Worm (Caenorhabditis elegans): Measurements from ENCODE around the gene C02G6.3.

C02G6.3 gene

DNA sequence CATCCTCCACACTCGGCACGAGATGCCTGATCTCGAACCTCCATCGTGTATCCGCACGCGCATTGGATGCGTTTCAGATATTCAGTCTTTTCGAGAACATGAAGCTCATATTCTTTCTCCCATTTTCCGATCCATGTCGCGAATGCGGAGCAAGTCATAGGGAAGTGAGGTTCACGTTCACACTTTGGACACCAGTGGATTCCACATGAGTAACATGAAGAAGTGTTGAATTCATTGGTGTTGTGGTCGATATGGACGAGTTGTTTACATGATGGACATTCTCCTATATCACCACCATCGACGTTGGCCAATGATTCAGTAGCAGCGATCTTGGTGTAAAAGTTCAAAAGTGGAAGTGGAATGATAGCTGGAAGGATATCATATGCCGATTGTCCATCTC, 39.2 kb upstream of the C02G6.3 start:
- TF ChIP-seq lin-13 (tag; optimal IDR thresholded peaks at IDR 0.05) (no peak), sem-2 (GFP tag; optimal IDR thresholded peaks at IDR 0.05) (no peak), mls-2 (tag; optimal IDR thresholded peaks at IDR 0.05) (no peak), flh-1 (GFP tag; optimal IDR thresholded peaks at IDR 0.05) (no peak), nhr-2 (tag; optimal IDR thresholded peaks at IDR 0.05) (no peak), ceh-39 (tag; optimal IDR thresholded peaks at IDR 0.05) (no peak), nhr-76 (tag; optimal IDR thresholded peaks at IDR 0.05) (no peak), ces-1 (GFP tag; optimal IDR thresholded peaks at IDR 0.05) (no peak), unc-120 (tag; optimal IDR thresholded peaks at IDR 0.05; ENCODE audit: poor library complexity, severe bottlenecking) (no peak), lsy-2 (tag; optimal IDR thresholded peaks at IDR 0.05) (no peak), M03D4.4 (tag; optimal IDR thresholded peaks at IDR 0.05) (no peak), mab-5 (tag; optimal IDR thresholded peaks at IDR 0.05) (no peak), ceh-43 (GFP tag; optimal IDR thresholded peaks at IDR 0.05) (no peak), nhr-12 (tag; optimal IDR thresholded peaks at IDR 0.05) (no peak)

DNA sequence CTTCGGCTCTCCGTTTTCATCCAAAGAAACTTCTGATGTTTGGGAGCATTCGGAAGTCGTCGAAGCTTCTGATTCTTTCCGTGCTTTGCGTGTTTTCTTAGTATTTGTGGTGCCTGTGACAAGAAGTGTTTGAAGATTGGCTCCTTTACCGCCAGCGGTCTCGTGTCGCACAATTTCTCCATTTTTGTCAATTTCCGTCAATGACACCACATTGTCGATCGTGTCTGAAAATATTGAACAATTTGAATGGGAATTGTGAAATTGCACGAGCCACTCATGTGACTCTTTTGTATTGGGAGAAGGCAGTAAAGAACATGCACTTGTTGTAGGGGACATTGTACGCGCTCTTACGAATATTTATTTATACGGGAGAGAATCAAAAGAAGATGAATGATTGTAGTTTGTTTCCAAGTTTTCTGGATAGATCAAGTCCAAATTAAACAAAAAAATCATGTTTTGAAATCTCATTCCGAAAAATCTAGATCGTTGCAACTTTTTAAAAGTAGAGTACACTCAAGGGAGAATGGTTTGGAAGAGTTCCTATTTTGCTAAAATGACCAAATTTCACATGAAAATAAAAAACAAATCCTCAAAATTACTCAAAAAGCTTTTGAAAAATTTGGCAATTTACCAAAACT, 37.5 kb upstream of the C02G6.3 start:
- TF ChIP-seq mls-2 (tag; optimal IDR thresholded peaks at IDR 0.05) (no peak), sem-2 (GFP tag; optimal IDR thresholded peaks at IDR 0.05) (no peak), nhr-12 (tag; optimal IDR thresholded peaks at IDR 0.05) (no peak), lsy-2 (tag; optimal IDR thresholded peaks at IDR 0.05) (no peak), mep-1 (tag; optimal IDR thresholded peaks at IDR 0.05) (no peak), lin-32 (GFP tag; optimal IDR thresholded peaks at IDR 0.05) (no peak), blmp-1 (tag; optimal IDR thresholded peaks at IDR 0.05) (no peak), mab-5 (tag; optimal IDR thresholded peaks at IDR 0.05) (no peak), ceh-83 (GFP tag; optimal IDR thresholded peaks at IDR 0.05) (no peak), ceh-43 (GFP tag; optimal IDR thresholded peaks at IDR 0.05) (no peak), snpc-4 (tag; optimal IDR thresholded peaks at IDR 0.05) (no peak), unc-120 (tag; optimal IDR thresholded peaks at IDR 0.05; ENCODE audit: poor library complexity, severe bottlenecking) (no peak)

DNA sequence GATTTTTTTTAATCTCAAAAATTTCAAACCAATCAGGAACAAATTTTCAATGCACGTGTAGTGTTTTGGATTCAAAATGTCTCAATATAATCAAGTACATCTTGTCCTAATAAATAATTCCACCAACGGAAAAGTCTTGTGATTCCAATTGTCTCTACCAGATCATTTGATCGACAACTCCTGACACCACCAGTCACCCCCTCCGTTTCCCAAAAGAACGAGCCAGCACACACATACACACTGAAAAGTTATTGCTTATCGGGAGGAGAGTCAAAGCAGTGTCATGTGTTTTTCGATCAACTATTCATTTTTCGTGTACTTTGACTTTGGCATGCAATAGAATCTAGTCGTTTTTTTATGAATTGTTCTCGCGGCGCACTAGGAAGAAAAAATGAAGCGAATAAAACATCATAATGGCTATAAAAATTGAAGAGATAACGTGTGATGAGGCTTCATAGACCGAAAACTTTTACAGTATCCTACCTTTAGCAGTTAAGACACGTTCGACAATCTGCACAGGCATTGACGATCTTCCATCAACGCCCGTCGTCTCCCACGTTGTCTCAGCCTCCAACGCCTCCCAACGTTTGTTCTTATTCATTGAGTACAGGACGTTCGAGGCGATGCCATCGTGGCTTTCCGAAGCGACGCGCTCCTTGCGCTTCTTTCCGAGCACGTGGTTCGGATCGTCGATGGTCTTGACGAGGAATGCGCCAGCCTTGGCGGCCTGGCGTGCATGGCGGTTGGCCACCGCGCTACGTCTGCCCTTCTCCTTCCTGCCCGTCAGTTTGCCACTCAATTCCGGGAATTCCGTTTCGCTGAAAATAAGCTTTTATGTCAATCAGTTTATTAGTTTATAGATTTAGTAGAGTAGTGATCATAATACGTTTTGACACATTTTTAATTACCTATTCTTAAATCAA, 36.5 kb upstream of the C02G6.3 start:
- no peak for TF ChIP-seq ceh-43 (GFP tag; optimal IDR thresholded peaks at IDR 0.05)
- TF ChIP-seq drap-1 (GFP tag; optimal IDR thresholded peaks at IDR 0.05), result peak; percentile 6
- TF ChIP-seq nhr-12 (tag; optimal IDR thresholded peaks at IDR 0.05), result no peak
- no peak for TF ChIP-seq lsy-2 (tag; optimal IDR thresholded peaks at IDR 0.05)
- no peak for TF ChIP-seq sem-2 (GFP tag; optimal IDR thresholded peaks at IDR 0.05)
- TF ChIP-seq ceh-83 (GFP tag; optimal IDR thresholded peaks at IDR 0.05), result peak; percentile 13

DNA sequence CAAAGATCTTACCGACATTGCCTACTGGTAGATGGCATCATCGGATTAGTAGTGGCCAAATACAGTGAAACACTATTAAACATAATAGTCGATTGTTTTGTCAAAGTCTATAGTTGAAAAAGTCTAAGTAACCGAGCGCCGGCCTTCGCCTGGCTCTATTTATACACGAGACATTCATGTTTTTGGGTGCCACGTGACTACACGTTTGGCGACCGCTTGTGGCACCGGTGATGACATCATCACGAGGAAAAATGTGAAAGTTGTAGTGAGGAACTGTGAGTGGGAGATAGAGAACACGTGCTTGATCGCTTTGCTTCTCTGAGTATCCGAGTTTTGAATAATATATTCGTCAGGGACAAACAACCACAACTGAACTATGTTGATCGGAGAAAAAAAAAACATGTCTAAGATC, 35.8 kb upstream of the C02G6.3 start:
- TF ChIP-seq pha-4 (tag; optimal IDR thresholded peaks at IDR 0.05) (no peak), nhr-237 (tag; optimal IDR thresholded peaks at IDR 0.05) (no peak), nhr-2 (tag; optimal IDR thresholded peaks at IDR 0.05) (no peak), blmp-1 (tag; optimal IDR thresholded peaks at IDR 0.05) (no peak), tbx-8 (GFP tag; optimal IDR thresholded peaks at IDR 0.05) (no peak), unc-62 (GFP tag; optimal IDR thresholded peaks at IDR 0.05) (no peak), ham-2 (GFP tag; optimal IDR thresholded peaks at IDR 0.05) (no peak), ceh-43 (GFP tag; optimal IDR thresholded peaks at IDR 0.05) (no peak), zip-8 (tag; optimal IDR thresholded peaks at IDR 0.05) (no peak), unc-39 (tag; optimal IDR thresholded peaks at IDR 0.05) (no peak), nhr-12 (tag; optimal IDR thresholded peaks at IDR 0.05) (no peak), ztf-11 (tag; optimal IDR thresholded peaks at IDR 0.05) (no peak), nhr-28 (tag; optimal IDR thresholded peaks at IDR 0.05) (no peak), sem-2 (GFP tag; optimal IDR thresholded peaks at IDR 0.05) (no peak), flh-1 (GFP tag; optimal IDR thresholded peaks at IDR 0.05) (no peak), elt-1 (tag; optimal IDR thresholded peaks at IDR 0.05; ENCODE audit: borderline replicate concordance, insufficient read depth) (no peak), drap-1 (GFP tag; optimal IDR thresholded peaks at IDR 0.05) (no peak), elt-3 (tag; optimal IDR thresholded peaks at IDR 0.05) (no peak), ces-1 (GFP tag; optimal IDR thresholded peaks at IDR 0.05) (no peak), nhr-76 (tag; optimal IDR thresholded peaks at IDR 0.05) (no peak)
